Worm (Caenorhabditis elegans): Measurements from ENCODE around the gene F10D7.4.

- TF ChIP-seq nhr-11 (tag; optimal IDR thresholded peaks at IDR 0.05) (no peak), ceh-28 (tag; optimal IDR thresholded peaks at IDR 0.05) (no peak), snpc-1.2 (GFP tag; IDR thresholded peaks at IDR 0.05) (no peak)
These were observed 21.2 kb upstream of the F10D7.4 start for ce11 chrX:17403058-17403457.

All from whole organism, L4 larva.